Fruit fly (Drosophila melanogaster): ENCODE measurements around the gene CG44004.
A peak's percentile ranks its signal among the peaks of the same experiment; 100 is the strongest.

dm6 chr3L:18077649-18078417 lies 4.2 kb upstream of the CG44004 start:
- TF ChIP-seq CG8159 (tag; optimal IDR thresholded peaks at IDR 0.05) (peak; percentile 99), EcR (GFP tag; optimal IDR thresholded peaks at IDR 0.05) (peak; percentile 99), CG15710 (tag; optimal IDR thresholded peaks at IDR 0.05) (peak; percentile 99), CG8301 (tag; optimal IDR thresholded peaks at IDR 0.05) (peak; percentile 96)

Measured in whole organism, pupa.